Worm (Caenorhabditis elegans) whole organism, mixed stage, embryonic: ENCODE measurements around the gene C09H10.5.

Experiments used
- sptf-1 ChIP-seq: sonication (generic microtip); optimal IDR thresholded peaks from 2 replicates; lab custom pipeline; 2017; ENCODE audit warnings: mild to moderate bottlenecking, missing genetic modification characterization, moderate library complexity, missing compliant biosample characterization
- unc-62 ChIP-seq: fragments of 150-350 bp; optimal IDR thresholded peaks from 2 replicates; lab custom pipeline; 2014; ENCODE audit warnings: missing biosample characterization, missing genetic modification reagents, missing genetic modification characterization

DNA sequence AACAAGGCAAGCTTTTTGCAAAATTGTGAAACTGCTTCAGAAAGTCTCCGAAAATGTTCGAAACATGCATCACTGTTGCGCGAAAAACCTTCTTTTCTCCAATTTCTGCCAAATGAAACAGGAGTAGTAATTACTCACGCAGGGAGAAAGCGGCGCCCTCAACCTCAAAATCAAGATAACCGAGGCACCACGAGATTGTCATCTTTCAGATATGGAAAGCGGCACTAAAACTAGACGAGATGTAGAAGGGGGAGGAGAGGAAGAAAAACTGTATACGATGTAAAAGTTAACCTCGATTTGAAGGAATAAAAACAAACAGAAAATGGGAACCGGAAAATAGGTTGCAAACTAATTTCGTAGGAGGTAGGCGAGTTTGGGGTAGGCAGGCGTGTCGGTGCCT, 27.0 kb downstream of the C09H10.5 start:
- TF ChIP-seq unc-62 (GFP tag; lab: Kevin White, UChicago) (no peak), sptf-1 (no peak)
